Fruit fly (Drosophila melanogaster): ENCODE results near the gene ICA69.

dm6 chr3L:21090245-21090644 is 41.0 kb upstream of the ICA69 start:
- TF ChIP-seq Eip93F (GFP tag; optimal IDR thresholded peaks at IDR 0.05) = no peak
- TF ChIP-seq CG11762 (GFP tag; optimal IDR thresholded peaks at IDR 0.05; ENCODE audit: insufficient read depth) = no peak
- no peak for TF ChIP-seq Sox102F (GFP tag; optimal IDR thresholded peaks at IDR 0.05)

Data from whole organism, prepupa.